Worm (Caenorhabditis elegans) whole organism, late embryonic: Measurements from ENCODE around the gene hsp-60.

Experiments used
- C08G9.2 ChIP-seq: sonication (generic microtip); optimal IDR thresholded peaks from 2 replicates; lab custom pipeline; 2016; ENCODE audit warnings: mild to moderate bottlenecking, missing genetic modification characterization, moderate library complexity, missing compliant biosample characterization
- C38D4.7 ChIP-seq: fragments of 200-800 bp; sonication (Bioruptor generic); optimal IDR thresholded peaks from 2 replicates; lab custom pipeline; 2018; ENCODE audit warnings: mild to moderate bottlenecking, missing genetic modification characterization, moderate library complexity, missing compliant biosample characterization
- K02D7.2 ChIP-seq: sonication (generic microtip); optimal IDR thresholded peaks from 2 replicates; lab custom pipeline; 2017; ENCODE audit warnings: mild to moderate bottlenecking, missing genetic modification characterization, missing compliant biosample characterization
- K09A11.1 ChIP-seq: sonication (generic microtip); optimal IDR thresholded peaks from 2 replicates; lab custom pipeline; 2017; ENCODE audit warnings: antibody characterized with exemption, mild to moderate bottlenecking, missing genetic modification characterization, missing compliant biosample characterization; ENCODE audit not compliant: insufficient read depth
- Y22D7AL.16 ChIP-seq: sonication (generic microtip); optimal IDR thresholded peaks from 2 replicates; lab custom pipeline; 2016; ENCODE audit warnings: missing genetic modification characterization, missing compliant biosample characterization
- ama-1 ChIP-seq: fragments of 150-350 bp; optimal IDR thresholded peaks from 2 replicates; lab custom pipeline; 2014
- ceh-19 ChIP-seq: fragments of 200-800 bp; sonication (Bioruptor generic); optimal IDR thresholded peaks from 2 replicates; lab custom pipeline; 2018; ENCODE audit warnings: mild to moderate bottlenecking, missing genetic modification characterization, missing compliant biosample characterization
- ceh-2 ChIP-seq: sonication (generic microtip); optimal IDR thresholded peaks from 2 replicates; lab custom pipeline; 2016; ENCODE audit warnings: missing genotype, missing genetic modification characterization, missing compliant biosample characterization
- ceh-24 ChIP-seq: sonication (generic microtip); optimal IDR thresholded peaks from 2 replicates; lab custom pipeline; 2016; ENCODE audit warnings: mild to moderate bottlenecking, missing genetic modification characterization, missing compliant biosample characterization
- ceh-30 ChIP-seq: fragments of 150-350 bp; optimal IDR thresholded peaks from 2 replicates; lab custom pipeline; 2014; ENCODE audit warnings: missing biosample characterization, missing genetic modification characterization
- ceh-31 ChIP-seq: sonication (generic microtip); optimal IDR thresholded peaks from 2 replicates; lab custom pipeline; 2016; ENCODE audit warnings: missing genetic modification characterization, missing compliant biosample characterization
- ceh-34 ChIP-seq: sonication (generic microtip); optimal IDR thresholded peaks from 2 replicates; lab custom pipeline; 2016; ENCODE audit warnings: mild to moderate bottlenecking, missing genetic modification characterization, missing compliant biosample characterization
- ceh-45 ChIP-seq: fragments of 200-800 bp; sonication (Bioruptor generic); IDR thresholded peaks from 2 replicates; pipeline ENCODE4 v1.3.6; 2022; ENCODE audit warnings: missing genetic modification reagents, missing genetic modification characterization, missing compliant biosample characterization
- che-1 ChIP-seq: sonication (generic microtip); optimal IDR thresholded peaks from 2 replicates; lab custom pipeline; 2016; ENCODE audit warnings: mild to moderate bottlenecking, missing genetic modification characterization, missing compliant biosample characterization
- dmd-4 ChIP-seq: sonication (generic microtip); optimal IDR thresholded peaks from 2 replicates; lab custom pipeline; 2016; ENCODE audit warnings: borderline replicate concordance, missing genetic modification characterization, missing compliant biosample characterization
- dve-1 ChIP-seq: sonication (generic microtip); optimal IDR thresholded peaks from 2 replicates; lab custom pipeline; 2017; ENCODE audit warnings: antibody characterized with exemption, mild to moderate bottlenecking, missing genetic modification characterization, missing compliant biosample characterization
- elt-2 ChIP-seq: sonication (generic microtip); optimal IDR thresholded peaks from 2 replicates; lab custom pipeline; 2016; ENCODE audit warnings: missing genetic modification reagents, missing genetic modification characterization, missing compliant biosample characterization
- elt-4 ChIP-seq: sonication (generic microtip); optimal IDR thresholded peaks from 2 replicates; lab custom pipeline; 2016; ENCODE audit warnings: missing genetic modification characterization, missing compliant biosample characterization
- ets-4 ChIP-seq: sonication (generic microtip); optimal IDR thresholded peaks from 2 replicates; lab custom pipeline; 2016; ENCODE audit warnings: missing genetic modification characterization, missing compliant biosample characterization
- eyg-1 ChIP-seq: sonication (generic microtip); optimal IDR thresholded peaks from 2 replicates; lab custom pipeline; 2016; ENCODE audit warnings: missing genotype, missing genetic modification characterization, missing compliant biosample characterization
- fkh-6 ChIP-seq: sonication (generic microtip); optimal IDR thresholded peaks from 2 replicates; lab custom pipeline; 2016; ENCODE audit warnings: missing genetic modification characterization, missing compliant biosample characterization
- gmeb-2 ChIP-seq: sonication (generic microtip); optimal IDR thresholded peaks from 2 replicates; lab custom pipeline; 2016; ENCODE audit warnings: missing genetic modification characterization, inconsistent platforms, missing compliant biosample characterization
- hlh-30 ChIP-seq: sonication (generic microtip); optimal IDR thresholded peaks from 2 replicates; lab custom pipeline; 2017; ENCODE audit warnings: antibody characterized with exemption, missing genetic modification characterization, missing compliant biosample characterization; ENCODE audit not compliant: insufficient read depth
- hlh-8 ChIP-seq: sonication (generic microtip); optimal IDR thresholded peaks from 2 replicates; lab custom pipeline; 2016; ENCODE audit warnings: missing genotype, missing genetic modification characterization, missing compliant biosample characterization
- lim-6 ChIP-seq: sonication (generic microtip); optimal IDR thresholded peaks from 2 replicates; lab custom pipeline; 2016; ENCODE audit warnings: missing genetic modification characterization, missing compliant biosample characterization
- lin-11 ChIP-seq: fragments of 200-800 bp; sonication (Bioruptor generic); optimal IDR thresholded peaks from 2 replicates; lab custom pipeline; 2018; ENCODE audit warnings: mild to moderate bottlenecking, missing genetic modification characterization, missing compliant biosample characterization
- mec-3 ChIP-seq: sonication (generic microtip); optimal IDR thresholded peaks from 2 replicates; lab custom pipeline; 2016; ENCODE audit warnings: borderline replicate concordance, missing genetic modification characterization, missing compliant biosample characterization
- nhr-11 ChIP-seq: fragments of 150-350 bp; optimal IDR thresholded peaks from 2 replicates; lab custom pipeline; 2014; ENCODE audit warnings: missing biosample characterization, missing genetic modification characterization
- pag-3 ChIP-seq: sonication (generic microtip); optimal IDR thresholded peaks from 2 replicates; lab custom pipeline; 2016; ENCODE audit warnings: missing compliant biosample characterization, missing genetic modification characterization, borderline replicate concordance
- pax-1 ChIP-seq: fragments of 150-350 bp; optimal IDR thresholded peaks from 2 replicates; lab custom pipeline; 2014; ENCODE audit warnings: missing biosample characterization, missing genetic modification characterization
- pha-2 ChIP-seq: sonication (generic microtip); optimal IDR thresholded peaks from 2 replicates; lab custom pipeline; 2017; ENCODE audit warnings: mild to moderate bottlenecking, missing genetic modification characterization, missing compliant biosample characterization
- pha-4 ChIP-seq: fragments of 150-350 bp; optimal IDR thresholded peaks from 2 replicates; lab custom pipeline; 2018; ENCODE audit warnings: missing biosample characterization, missing genetic modification reagents, missing genetic modification characterization
- ref-2 ChIP-seq: sonication (generic microtip); optimal IDR thresholded peaks from 2 replicates; lab custom pipeline; 2016; ENCODE audit warnings: missing genetic modification characterization, missing compliant biosample characterization
- sox-2 ChIP-seq: fragments of 200-800 bp; sonication (Bioruptor generic); IDR thresholded peaks from 2 replicates; pipeline ENCODE4 v1.3.6; 2022; ENCODE audit warnings: missing genetic modification reagents, missing genetic modification characterization, missing compliant biosample characterization
- sox-4 ChIP-seq: sonication (generic microtip); optimal IDR thresholded peaks from 2 replicates; lab custom pipeline; 2017; ENCODE audit warnings: mild to moderate bottlenecking, missing genetic modification characterization, inconsistent platforms, missing compliant biosample characterization
- syd-9 ChIP-seq: sonication (generic microtip); optimal IDR thresholded peaks from 2 replicates; lab custom pipeline; 2016; ENCODE audit warnings: mild to moderate bottlenecking, missing genetic modification characterization, moderate library complexity, missing compliant biosample characterization
- tbx-2 ChIP-seq: sonication (generic microtip); optimal IDR thresholded peaks from 2 replicates; lab custom pipeline; 2016; ENCODE audit warnings: missing genetic modification characterization, missing compliant biosample characterization
- unc-42 ChIP-seq: sonication (generic microtip); optimal IDR thresholded peaks from 2 replicates; lab custom pipeline; 2016; ENCODE audit warnings: missing genotype, missing genetic modification characterization, missing compliant biosample characterization
- unc-86 ChIP-seq: sonication (generic microtip); optimal IDR thresholded peaks from 2 replicates; lab custom pipeline; 2016; ENCODE audit warnings: missing genetic modification characterization, missing compliant biosample characterization
- ztf-16 ChIP-seq: sonication (generic microtip); optimal IDR thresholded peaks from 2 replicates; lab custom pipeline; 2017; ENCODE audit warnings: missing genetic modification characterization, missing compliant biosample characterization

Gene hsp-60

ce11 chrIII:1634270-1634669 lies 14.7 kb downstream of the hsp-60 start, which contains the start of gene Y22D7AL.11:
Gene Y22D7AL.11 (minus strand): TSS chrIII:1634370.
- no peak for TF ChIP-seq ceh-45 (GFP tag; lab: Robert Waterston, UW)
- no peak for TF ChIP-seq dmd-4 (tag; lab: Kevin White, UChicago)
- TF ChIP-seq ref-2 (tag; lab: Kevin White, UChicago) = no peak
- TF ChIP-seq, all 69 proteins: peak for 0

ce11 chrIII:1638345-1638744 lies 18.8 kb downstream of the hsp-60 start:
- TF ChIP-seq ceh-30 = no peak
- no peak for TF ChIP-seq ceh-2 (tag; lab: Kevin White, UChicago)
- TF ChIP-seq ama-1 (lab: Kevin White, UChicago) = no peak
- TF ChIP-seq fkh-6 (tag; lab: Kevin White, UChicago) = no peak
- TF ChIP-seq eyg-1 (tag; lab: Kevin White, UChicago) = no peak
- TF ChIP-seq hlh-30 = no peak
- no peak for TF ChIP-seq pha-2 (tag; lab: Kevin White, UChicago)
- TF ChIP-seq unc-86 (tag; lab: Kevin White, UChicago) = no peak
- TF ChIP-seq unc-42 = no peak
- TF ChIP-seq ceh-31 (tag; lab: Kevin White, UChicago) = no peak
- no peak for TF ChIP-seq ceh-34 (tag; lab: Kevin White, UChicago)
- no peak for TF ChIP-seq ztf-16
- no peak for TF ChIP-seq ceh-45 (GFP tag; lab: Robert Waterston, UW)
- TF ChIP-seq pag-3 = no peak
- TF ChIP-seq elt-2 (tag; lab: Kevin White, UChicago) = no peak

ce11 chrIII:1641163-1641562 lies 21.6 kb downstream of the hsp-60 start, which contains the start of gene Y22D7AL.3:
Gene Y22D7AL.3 (plus strand): TSS chrIII:1641463.
- TF ChIP-seq ceh-34 (tag; lab: Kevin White, UChicago) (no peak), pag-3 (no peak), sox-2 (GFP tag; lab: Robert Waterston, UW) (no peak), nhr-11 (tag; lab: Kevin White, UChicago) (no peak), sox-4 (tag; lab: Kevin White, UChicago) (no peak), unc-86 (tag; lab: Kevin White, UChicago) (no peak), tbx-2 (no peak), ceh-31 (tag; lab: Kevin White, UChicago) (no peak), lin-11 (tag; lab: Kevin White, UChicago) (no peak), fkh-6 (tag; lab: Kevin White, UChicago) (no peak), elt-4 (tag; lab: Kevin White, UChicago) (no peak), Y22D7AL.16 (tag; lab: Kevin White, UChicago) (no peak), ceh-24 (no peak), pax-1 (tag; lab: Kevin White, UChicago) (no peak), ama-1 (lab: Kevin White, UChicago) (no peak), syd-9 (tag; lab: Kevin White, UChicago) (no peak), C08G9.2 (no peak), C38D4.7 (no peak), mec-3 (tag; lab: Kevin White, UChicago) (no peak), gmeb-2 (no peak)

ce11 chrIII:1652181-1652580 lies 32.6 kb downstream of the hsp-60 start, which contains the start of gene Y22D7AL.1:
Gene Y22D7AL.1 (plus strand): TSS chrIII:1652481.
- TF ChIP-seq K09A11.1 (tag; lab: Kevin White, UChicago) (no peak), lim-6 (tag; lab: Kevin White, UChicago) (no peak), hlh-8 (tag; lab: Kevin White, UChicago) (no peak), ets-4 (tag; lab: Kevin White, UChicago) (no peak), che-1 (tag; lab: Kevin White, UChicago) (no peak), ceh-30 (no peak), Y22D7AL.16 (tag; lab: Kevin White, UChicago) (no peak), eyg-1 (tag; lab: Kevin White, UChicago) (no peak), K02D7.2 (no peak), ama-1 (lab: Kevin White, UChicago) (no peak), sox-4 (tag; lab: Kevin White, UChicago) (no peak), dve-1 (tag; lab: Kevin White, UChicago) (no peak), pha-4 (no peak), ceh-19 (GFP tag; lab: Kevin White, UChicago) (no peak), fkh-6 (tag; lab: Kevin White, UChicago) (no peak), mec-3 (tag; lab: Kevin White, UChicago) (no peak)
